Fruit fly (Drosophila melanogaster): Measurements from ENCODE around the gene CG34051.

DNA sequence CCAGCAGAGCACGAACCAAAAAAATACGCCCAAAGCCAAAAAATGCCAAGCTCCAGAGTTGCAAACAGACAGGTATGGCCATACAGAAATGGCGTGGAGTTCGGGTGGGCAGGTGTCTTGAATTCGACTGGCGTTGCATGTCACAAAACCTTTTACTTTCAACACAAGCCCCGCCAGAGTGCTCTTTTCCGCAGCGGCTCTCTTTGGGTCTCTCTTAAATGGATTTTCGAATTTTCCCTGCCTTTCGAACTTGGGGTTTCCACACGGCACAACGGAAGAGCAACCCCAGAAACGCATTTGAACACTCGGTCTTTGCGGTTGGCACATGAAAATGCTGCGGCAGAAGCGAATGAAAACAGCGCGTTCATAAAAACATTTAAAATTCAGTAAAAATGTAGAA, 43.0 kb downstream of the CG34051 start:
- TF ChIP-seq oc (tag; optimal IDR thresholded peaks at IDR 0.05) (no peak), Ada2b (GFP tag; IDR thresholded peaks at IDR 0.05) (no peak), CG7372 (GFP tag; IDR thresholded peaks at IDR 0.05) (no peak), CG9215 (GFP tag; IDR thresholded peaks at IDR 0.05) (no peak), CG9817 (tag; optimal IDR thresholded peaks at IDR 0.05) (no peak), CG15696 (tag; optimal IDR thresholded peaks at IDR 0.05) (no peak), pho (GFP tag; optimal IDR thresholded peaks at IDR 0.05) (no peak), Fer2 (tag; optimal IDR thresholded peaks at IDR 0.05) (no peak), MTF-1 (GFP tag; optimal IDR thresholded peaks at IDR 0.05; ENCODE audit: borderline replicate concordance) (peak; percentile 60), Dll (GFP tag; IDR thresholded peaks at IDR 0.05; ENCODE audit: partially characterized antibody) (no peak), crol (GFP tag; IDR thresholded peaks at IDR 0.05) (no peak), CG18476 (GFP tag; optimal IDR thresholded peaks at IDR 0.05) (no peak)
